Worm (Caenorhabditis elegans) whole organism, L4/young adult: ENCODE data around the gene C08E3.1.

ENCODE experiments used
- dao-5 ChIP-seq: sonication (generic microtip); optimal IDR thresholded peaks from 2 replicates; lab custom pipeline; 2016; ENCODE audit warnings: missing genotype, missing genetic modification characterization, moderate library complexity, missing compliant biosample characterization
- him-1 ChIP-seq: sonication (generic microtip); optimal IDR thresholded peaks from 2 replicates; lab custom pipeline; 2016; ENCODE audit warnings: missing genotype, missing genetic modification reagents, missing genetic modification characterization, missing compliant biosample characterization

- TF ChIP-seq him-1 (tag; lab: Kevin White, UChicago) (no peak), dao-5 (no peak)
Observed at ce11 chrII:1646199-1646598, 12.6 kb downstream of the C08E3.1 start, which contains the start of gene ZC204.17.
